Worm (Caenorhabditis elegans) whole organism, mixed stage, embryonic: ENCODE results near the gene acp-7.
A peak's percentile ranks its signal among the peaks of the same experiment; 100 is the strongest.

Experiments used
- bed-3 ChIP-seq: fragments of 200-800 bp; sonication (Bioruptor generic); optimal IDR thresholded peaks from 3 replicates; lab custom pipeline; 2018; ENCODE audit warnings: mild to moderate bottlenecking, missing genetic modification characterization, moderate library complexity, missing compliant biosample characterization
- blmp-1 ChIP-seq: fragments of 150-350 bp; optimal IDR thresholded peaks from 2 replicates; lab custom pipeline; 2014; ENCODE audit warnings: missing biosample characterization, missing genetic modification characterization
- ceh-39 ChIP-seq: fragments of 150-350 bp; optimal IDR thresholded peaks from 2 replicates; lab custom pipeline; 2014; ENCODE audit warnings: missing biosample characterization, missing genetic modification characterization
- ceh-43 ChIP-seq: fragments of 200-800 bp; sonication (Bioruptor generic); optimal IDR thresholded peaks from 2 replicates; lab custom pipeline; 2018; ENCODE audit warnings: mild to moderate bottlenecking, missing genetic modification characterization, moderate library complexity, missing compliant biosample characterization
- ces-1 ChIP-seq: fragments of 150-350 bp; optimal IDR thresholded peaks from 2 replicates; lab custom pipeline; 2014; ENCODE audit warnings: missing biosample characterization, missing genetic modification reagents, missing genetic modification characterization
- cnd-1 ChIP-seq: fragments of 200-800 bp; sonication (Bioruptor generic); optimal IDR thresholded peaks from 2 replicates; lab custom pipeline; 2018; ENCODE audit warnings: mild to moderate bottlenecking, missing genetic modification characterization, missing compliant biosample characterization
- flh-1 ChIP-seq: fragments of 200-800 bp; sonication (Bioruptor generic); optimal IDR thresholded peaks from 2 replicates; lab custom pipeline; 2018; ENCODE audit warnings: mild to moderate bottlenecking, missing genetic modification characterization, moderate library complexity, missing compliant biosample characterization
- ham-2 ChIP-seq: fragments of 200-800 bp; sonication (Bioruptor generic); optimal IDR thresholded peaks from 2 replicates; lab custom pipeline; 2018; ENCODE audit warnings: mild to moderate bottlenecking, missing genetic modification characterization, missing compliant biosample characterization
- hlh-1 ChIP-seq: fragments of 150-350 bp; optimal IDR thresholded peaks from 2 replicates; lab custom pipeline; 2014; ENCODE audit warnings: missing biosample characterization, missing genetic modification reagents, missing genetic modification characterization
- lin-13 ChIP-seq: fragments of 150-350 bp; optimal IDR thresholded peaks from 2 replicates; lab custom pipeline; 2014; ENCODE audit warnings: missing biosample characterization, missing genetic modification characterization
- lin-32 ChIP-seq: fragments of 200-800 bp; sonication (Bioruptor generic); optimal IDR thresholded peaks from 2 replicates; lab custom pipeline; 2018; ENCODE audit warnings: mild to moderate bottlenecking, missing genetic modification characterization, missing compliant biosample characterization
- lsy-2 ChIP-seq: fragments of 150-350 bp; optimal IDR thresholded peaks from 2 replicates; lab custom pipeline; 2014; ENCODE audit warnings: missing biosample characterization, missing genetic modification characterization
- mab-5 ChIP-seq: fragments of 150-350 bp; optimal IDR thresholded peaks from 2 replicates; lab custom pipeline; 2014; ENCODE audit warnings: missing biosample characterization, missing genetic modification characterization
- mep-1 ChIP-seq: fragments of 150-350 bp; optimal IDR thresholded peaks from 2 replicates; lab custom pipeline; 2017; ENCODE audit warnings: missing biosample characterization, missing genetic modification reagents, missing genetic modification characterization, inconsistent platforms
- mls-2 ChIP-seq: sonication (generic microtip); optimal IDR thresholded peaks from 2 replicates; lab custom pipeline; 2016; ENCODE audit warnings: mild to moderate bottlenecking, missing genetic modification characterization, moderate library complexity, missing compliant biosample characterization
- nhr-12 ChIP-seq: fragments of 150-350 bp; optimal IDR thresholded peaks from 2 replicates; lab custom pipeline; 2014; ENCODE audit warnings: missing biosample characterization, missing genetic modification characterization
- nhr-2 ChIP-seq: fragments of 150-350 bp; optimal IDR thresholded peaks from 2 replicates; lab custom pipeline; 2014; ENCODE audit warnings: missing biosample characterization, missing genetic modification characterization
- nhr-237 ChIP-seq: fragments of 150-350 bp; optimal IDR thresholded peaks from 2 replicates; lab custom pipeline; 2014; ENCODE audit warnings: missing biosample characterization, missing genetic modification characterization
- nhr-28 ChIP-seq: fragments of 150-350 bp; optimal IDR thresholded peaks from 2 replicates; lab custom pipeline; 2014; ENCODE audit warnings: missing biosample characterization, missing genetic modification characterization
- nhr-76 ChIP-seq: sonication (generic microtip); optimal IDR thresholded peaks from 2 replicates; lab custom pipeline; 2017; ENCODE audit warnings: missing biosample characterization, missing genetic modification characterization
- pha-4 ChIP-seq: fragments of 150-350 bp; optimal IDR thresholded peaks from 2 replicates; lab custom pipeline; 2018; ENCODE audit warnings: missing biosample characterization, missing genetic modification reagents, missing genetic modification characterization
- snpc-4 ChIP-seq: fragments of 150-350 bp; optimal IDR thresholded peaks from 2 replicates; lab custom pipeline; 2014; ENCODE audit warnings: missing biosample characterization, missing genetic modification characterization
- sptf-1 ChIP-seq: sonication (generic microtip); optimal IDR thresholded peaks from 2 replicates; lab custom pipeline; 2017; ENCODE audit warnings: mild to moderate bottlenecking, missing genetic modification characterization, moderate library complexity, missing compliant biosample characterization
- tbx-8 ChIP-seq: fragments of 200-800 bp; sonication (Bioruptor generic); optimal IDR thresholded peaks from 2 replicates; lab custom pipeline; 2018; ENCODE audit warnings: mild to moderate bottlenecking, missing genetic modification characterization, moderate library complexity, missing compliant biosample characterization
- unc-120 ChIP-seq: sonication (generic microtip); optimal IDR thresholded peaks from 2 replicates; lab custom pipeline; 2017; ENCODE audit warnings: missing genetic modification characterization, missing compliant biosample characterization; ENCODE audit not compliant: poor library complexity, severe bottlenecking
- unc-39 ChIP-seq: fragments of 150-350 bp; optimal IDR thresholded peaks from 2 replicates; lab custom pipeline; 2014; ENCODE audit warnings: missing biosample characterization, missing genetic modification characterization
- unc-62 ChIP-seq: fragments of 150-350 bp; optimal IDR thresholded peaks from 2 replicates; lab custom pipeline; 2014; ENCODE audit warnings: missing biosample characterization, missing genetic modification reagents, missing genetic modification characterization
- zip-8 ChIP-seq: fragments of 150-350 bp; optimal IDR thresholded peaks from 2 replicates; lab custom pipeline; 2014; ENCODE audit warnings: missing biosample characterization, missing genetic modification characterization

Gene acp-7

ce11 chrIV:6415149-6415548, 16.3 kb downstream of the acp-7 start, which contains the start of gene exos-2:
exos-2 (plus strand) TSS chrIV:6415478.
- TF ChIP-seq sptf-1 (tag; lab: Kevin White, UChicago) (no peak), nhr-237 (tag; lab: Kevin White, UChicago) (peak; percentile 0), mep-1 (tag; lab: Kevin White, UChicago) (peak; percentile 16), nhr-2 (tag; lab: Kevin White, UChicago) (no peak), mls-2 (tag; lab: Kevin White, UChicago) (no peak), lsy-2 (peak; percentile 60), pha-4 (no peak), hlh-1 (tag; lab: Kevin White, UChicago) (peak; percentile 35), ces-1 (GFP tag; lab: Kevin White, UChicago) (peak; percentile 80)

- no peak for TF ChIP-seq nhr-12 (tag; lab: Kevin White, UChicago)
- TF ChIP-seq nhr-2 (tag; lab: Kevin White, UChicago): no peak
- TF ChIP-seq nhr-76 (tag; lab: Kevin White, UChicago): no peak
- TF ChIP-seq unc-39 (tag; lab: Kevin White, UChicago): no peak
- no peak for TF ChIP-seq cnd-1 (tag; lab: Kevin White, UChicago)
- no peak for TF ChIP-seq mep-1 (tag; lab: Kevin White, UChicago)
- no peak for TF ChIP-seq ceh-43 (GFP tag; lab: Kevin White, UChicago)
- no peak for TF ChIP-seq blmp-1 (tag; lab: Kevin White, UChicago)
- no peak for TF ChIP-seq ces-1 (GFP tag; lab: Kevin White, UChicago)
- no peak for TF ChIP-seq ham-2
- TF ChIP-seq unc-62 (GFP tag; lab: Kevin White, UChicago): no peak
- no peak for TF ChIP-seq lin-32 (GFP tag; lab: Kevin White, UChicago)
- no peak for TF ChIP-seq zip-8 (tag; lab: Kevin White, UChicago)
- no peak for TF ChIP-seq snpc-4 (tag; lab: Kevin White, UChicago)
- TF ChIP-seq ceh-39: no peak
Measured at ce11 chrIV:6413482-6413881, 18.0 kb downstream of the acp-7 start, which contains the start of gene nlp-71. nlp-71 (minus strand) TSS chrIV:6413582.

DNA sequence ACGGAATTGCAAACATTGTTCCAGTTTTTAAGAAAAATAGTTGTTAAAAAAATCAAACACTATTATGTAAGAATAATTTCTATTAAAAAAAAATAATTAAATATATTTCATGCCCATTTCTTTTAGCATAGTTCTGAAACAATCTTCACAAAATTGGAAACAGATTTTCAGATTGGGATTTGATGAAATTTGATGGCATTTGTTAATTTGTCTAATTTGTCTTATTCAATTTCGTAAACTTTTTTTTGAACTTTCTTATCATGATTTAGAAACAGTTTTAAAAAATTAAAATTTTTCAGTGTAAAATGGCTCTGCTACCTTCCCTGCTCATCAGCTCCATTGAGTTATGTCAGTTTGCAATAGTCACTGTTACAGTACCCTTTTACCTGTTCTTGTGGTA, 26.6 kb downstream of the acp-7 start, which contains the start of gene srv-13:
Gene srv-13 (plus strand): TSS at position 301 of the 400 bp plus-strand sequence.
- no peak for TF ChIP-seq lin-13 (tag; lab: Kevin White, UChicago)
- no peak for TF ChIP-seq nhr-76 (tag; lab: Kevin White, UChicago)
- no peak for TF ChIP-seq unc-39 (tag; lab: Kevin White, UChicago)

ce11 chrIV:6403399-6403798, 28.1 kb downstream of the acp-7 start:
- TF ChIP-seq ceh-43 (GFP tag; lab: Kevin White, UChicago) (no peak), blmp-1 (tag; lab: Kevin White, UChicago) (no peak)

ce11 chrIV:6402386-6402905, 29.0 kb downstream of the acp-7 start, which contains the start of gene sfrp-1:
sfrp-1 (minus strand) TSS chrIV:6402436.
- TF ChIP-seq ham-2 (no peak), ces-1 (GFP tag; lab: Kevin White, UChicago) (peak; percentile 79), bed-3 (GFP tag; lab: Kevin White, UChicago) (no peak)

- TF ChIP-seq tbx-8 (no peak), nhr-237 (tag; lab: Kevin White, UChicago) (no peak), flh-1 (GFP tag; lab: Kevin White, UChicago) (no peak), ceh-43 (GFP tag; lab: Kevin White, UChicago) (no peak), nhr-12 (tag; lab: Kevin White, UChicago) (no peak), lin-32 (GFP tag; lab: Kevin White, UChicago) (no peak), unc-39 (tag; lab: Kevin White, UChicago) (no peak)
Measured at ce11 chrIV:6395190-6395589, 36.3 kb downstream of the acp-7 start.

ce11 chrIV:6393329-6393728, 38.2 kb downstream of the acp-7 start:
- TF ChIP-seq ces-1 (GFP tag; lab: Kevin White, UChicago) (peak; percentile 29), unc-120 (tag; lab: Kevin White, UChicago) (peak; percentile 90), mep-1 (tag; lab: Kevin White, UChicago) (no peak), mab-5 (tag; lab: Kevin White, UChicago) (no peak), unc-62 (GFP tag; lab: Kevin White, UChicago) (peak; percentile 82), nhr-28 (tag; lab: Kevin White, UChicago) (no peak)
